Worm (Caenorhabditis elegans): Measurements from ENCODE around the gene T16G12.9.

- TF ChIP-seq lir-3 (tag; optimal IDR thresholded peaks at IDR 0.05; ENCODE audit: poor library complexity) (no peak), egl-27 (tag; optimal IDR thresholded peaks at IDR 0.05) (no peak), sox-4 (tag; optimal IDR thresholded peaks at IDR 0.05) (no peak), pqm-1 (tag; optimal IDR thresholded peaks at IDR 0.05) (no peak), skn-1 (tag; optimal IDR thresholded peaks at IDR 0.05) (no peak), nhr-28 (tag; optimal IDR thresholded peaks at IDR 0.05) (no peak), mdl-1 (tag; optimal IDR thresholded peaks at IDR 0.05) (no peak), lin-35 (GFP tag; optimal IDR thresholded peaks at IDR 0.05) (no peak), fos-1 (tag; optimal IDR thresholded peaks at IDR 0.05) (no peak), sptf-1 (tag; optimal IDR thresholded peaks at IDR 0.05) (no peak)
Measured at ce11 chrIII:10078784-10079183, 733 bp upstream of the T16G12.9 start.

All from whole organism, L1 larva.